Fruit fly (Drosophila melanogaster) whole organism, embryonic: Measurements from ENCODE around the gene CG7101.

Experiments used
- Bdp1 ChIP-seq: fragments of 200-800 bp; sonication (Bioruptor generic); optimal IDR thresholded peaks from 3 replicates; lab custom pipeline; 2016; ENCODE audit warnings: missing biosample characterization, missing genetic modification characterization
- CG10267 ChIP-seq: fragments of 200-800 bp; sonication (Bioruptor generic); optimal IDR thresholded peaks from 2 replicates; lab custom pipeline; 2018; ENCODE audit warnings: missing biosample characterization, mild to moderate bottlenecking, missing genetic modification characterization, moderate library complexity
- CG12071 ChIP-seq: fragments of 200-800 bp; sonication (Bioruptor generic); optimal IDR thresholded peaks from 3 replicates; lab custom pipeline; 2018; ENCODE audit warnings: missing biosample characterization, mild to moderate bottlenecking, missing genetic modification characterization
- CG12659 ChIP-seq: fragments of 200-800 bp; sonication (Bioruptor generic); optimal IDR thresholded peaks from 3 replicates; lab custom pipeline; 2017; ENCODE audit warnings: mild to moderate bottlenecking, missing biosample characterization, missing genetic modification reagents, missing genetic modification characterization
- CG14014 ChIP-seq: fragments of 200-800 bp; sonication (Bioruptor generic); IDR thresholded peaks from 2 replicates; pipeline ENCODE4 v1.3.6; 2022; ENCODE audit warnings: missing biosample characterization, missing genetic modification characterization
- CG14710 ChIP-seq: fragments of 200-800 bp; sonication (Bioruptor generic); optimal IDR thresholded peaks from 3 replicates; lab custom pipeline; 2019; ENCODE audit warnings: missing biosample characterization, mild to moderate bottlenecking, missing genetic modification characterization, moderate library complexity
- CG17385 ChIP-seq: fragments of 200-800 bp; sonication (Bioruptor generic); optimal IDR thresholded peaks from 3 replicates; lab custom pipeline; 2018; ENCODE audit warnings: missing biosample characterization, mild to moderate bottlenecking, missing genetic modification characterization
- CG17802 ChIP-seq: fragments of 200-800 bp; sonication (Bioruptor generic); optimal IDR thresholded peaks from 2 replicates; lab custom pipeline; 2018; ENCODE audit warnings: missing biosample characterization, mild to moderate bottlenecking, missing genetic modification characterization, moderate library complexity
- CG33557 ChIP-seq: fragments of 200-800 bp; sonication (Bioruptor generic); optimal IDR thresholded peaks from 2 replicates; lab custom pipeline; 2019; ENCODE audit warnings: missing biosample characterization, mild to moderate bottlenecking, missing genetic modification characterization, moderate library complexity
- CG34224 ChIP-seq: fragments of 200-800 bp; sonication (Bioruptor generic); IDR thresholded peaks from 3 replicates; pipeline ENCODE4 v1.3.6; 2022; ENCODE audit warnings: missing biosample characterization, missing genetic modification characterization; ENCODE audit not compliant: partially characterized antibody
- CG42726 ChIP-seq: fragments of 200-800 bp; sonication (Bioruptor generic); IDR thresholded peaks from 2 replicates; pipeline ENCODE4 v1.3.6; 2022; ENCODE audit warnings: missing biosample characterization, missing genetic modification characterization; ENCODE audit not compliant: partially characterized antibody
- CG4360 ChIP-seq: fragments of 200-800 bp; sonication (Bioruptor generic); IDR thresholded peaks from 2 replicates; pipeline ENCODE4 v1.3.6; 2022; ENCODE audit warnings: missing biosample characterization, missing genetic modification characterization
- CG6689 ChIP-seq: fragments of 200-800 bp; sonication (Bioruptor generic); IDR thresholded peaks from 2 replicates; pipeline ENCODE4 v1.3.6; 2022; ENCODE audit warnings: missing biosample characterization, missing genetic modification characterization
- CG7987 ChIP-seq: fragments of 200-800 bp; sonication (Bioruptor generic); optimal IDR thresholded peaks from 2 replicates; lab custom pipeline; 2018; ENCODE audit warnings: missing biosample characterization, mild to moderate bottlenecking, missing genetic modification characterization, moderate library complexity
- CG8359 ChIP-seq: fragments of 200-800 bp; sonication (Bioruptor generic); optimal IDR thresholded peaks from 2 replicates; lab custom pipeline; 2017; ENCODE audit warnings: missing biosample characterization, mild to moderate bottlenecking, missing genetic modification characterization, borderline replicate concordance
- CG9817 ChIP-seq: fragments of 200-800 bp; sonication (Bioruptor generic); optimal IDR thresholded peaks from 2 replicates; lab custom pipeline; 2018; ENCODE audit warnings: missing biosample characterization, mild to moderate bottlenecking, missing genetic modification characterization, moderate library complexity
- CTCF ChIP-seq: fragments of 200-800 bp; sonication (Bioruptor generic); optimal IDR thresholded peaks from 2 replicates; lab custom pipeline; 2017; ENCODE audit warnings: missing biosample characterization, mild to moderate bottlenecking, missing genetic modification characterization, moderate library complexity
- Dbx ChIP-seq: fragments of 200-800 bp; sonication (Bioruptor generic); IDR thresholded peaks from 3 replicates; pipeline ENCODE4 v1.3.6; 2022; ENCODE audit warnings: missing biosample characterization, missing genetic modification characterization
- E2f2 ChIP-seq: fragments of 200-800 bp; sonication (Bioruptor generic); IDR thresholded peaks from 2 replicates; pipeline ENCODE4 v1.3.6; 2022; ENCODE audit warnings: missing biosample characterization, missing genetic modification characterization
- H15 ChIP-seq: fragments of 200-800 bp; sonication (Bioruptor generic); IDR thresholded peaks from 3 replicates; pipeline ENCODE4 v1.3.6; 2022; ENCODE audit warnings: missing biosample characterization, missing genetic modification characterization
- Lhr ChIP-seq: fragments of 200-800 bp; sonication (Bioruptor generic); optimal IDR thresholded peaks from 3 replicates; lab custom pipeline; 2017; ENCODE audit warnings: mild to moderate bottlenecking, missing biosample characterization, missing genetic modification reagents, missing genetic modification characterization
- Nf-YC ChIP-seq: fragments of 200-800 bp; optimal IDR thresholded peaks from 3 replicates; lab custom pipeline; 2019; ENCODE audit warnings: missing biosample characterization, mild to moderate bottlenecking, missing genetic modification characterization, moderate library complexity
- Spps ChIP-seq: fragments of 200-800 bp; sonication (Bioruptor generic); optimal IDR thresholded peaks from 2 replicates; lab custom pipeline; 2018; ENCODE audit warnings: missing biosample characterization, mild to moderate bottlenecking, missing genetic modification characterization
- Ssrp ChIP-seq: fragments of 200-800 bp; sonication (Bioruptor generic); optimal IDR thresholded peaks from 2 replicates; lab custom pipeline; 2018; ENCODE audit warnings: missing biosample characterization, mild to moderate bottlenecking, missing genetic modification characterization, moderate library complexity
- Tbp ChIP-seq: fragments of >200 bp; optimal IDR thresholded peaks from 2 replicates; lab custom pipeline; 2018; ENCODE audit warnings: missing biosample characterization, missing genetic modification characterization
- Vsx1 ChIP-seq: fragments of 200-800 bp; sonication (Bioruptor generic); optimal IDR thresholded peaks from 2 replicates; lab custom pipeline; 2017; ENCODE audit warnings: missing biosample characterization, mild to moderate bottlenecking, missing genetic modification characterization, missing genetic modification reagents
- ab ChIP-seq: fragments of 200-800 bp; sonication (Bioruptor generic); optimal IDR thresholded peaks from 2 replicates; lab custom pipeline; 2016; ENCODE audit warnings: missing biosample characterization, missing genetic modification characterization
- abd-A ChIP-seq: fragments of 200-800 bp; sonication (Bioruptor generic); optimal IDR thresholded peaks from 3 replicates; lab custom pipeline; 2019; ENCODE audit warnings: missing biosample characterization, mild to moderate bottlenecking, missing genetic modification characterization, moderate library complexity
- amos ChIP-seq: fragments of 200-800 bp; sonication (Bioruptor generic); IDR thresholded peaks from 2 replicates; pipeline ENCODE4 v1.3.6; 2022; ENCODE audit warnings: missing biosample characterization, missing genetic modification characterization; ENCODE audit not compliant: partially characterized antibody
- bab2 ChIP-seq: fragments of 200-800 bp; sonication (Bioruptor generic); optimal IDR thresholded peaks from 2 replicates; lab custom pipeline; 2016; ENCODE audit warnings: missing biosample characterization, missing genetic modification characterization
- cad ChIP-seq: fragments of >200 bp; optimal IDR thresholded peaks from 2 replicates; lab custom pipeline; 2017; ENCODE audit warnings: missing biosample characterization, missing genetic modification characterization
- caup ChIP-seq: fragments of 200-800 bp; sonication (Bioruptor generic); optimal IDR thresholded peaks from 3 replicates; lab custom pipeline; 2017; ENCODE audit warnings: missing biosample characterization, mild to moderate bottlenecking, missing genetic modification characterization, moderate library complexity; ENCODE audit not compliant: severe bottlenecking
- ci ChIP-seq: fragments of 200-800 bp; sonication (Bioruptor generic); IDR thresholded peaks from 3 replicates; pipeline ENCODE4 v1.3.6; 2022; ENCODE audit warnings: missing biosample characterization, missing genetic modification characterization
- gfzf ChIP-seq: fragments of 200-800 bp; sonication (Bioruptor generic); optimal IDR thresholded peaks from 2 replicates; lab custom pipeline; 2016; ENCODE audit warnings: missing biosample characterization, mild to moderate bottlenecking, missing genetic modification characterization, moderate library complexity
- gro ChIP-seq: fragments of 200-800 bp; sonication (Bioruptor generic); optimal IDR thresholded peaks from 2 replicates; lab custom pipeline; 2016; ENCODE audit warnings: missing biosample characterization, missing genetic modification characterization
- ind ChIP-seq: fragments of 200-800 bp; sonication (Bioruptor generic); optimal IDR thresholded peaks from 3 replicates; lab custom pipeline; 2016; ENCODE audit warnings: missing biosample characterization, missing genetic modification characterization
- jumu ChIP-seq: fragments of 200-800 bp; sonication (Bioruptor generic); optimal IDR thresholded peaks from 3 replicates; lab custom pipeline; 2016; ENCODE audit warnings: missing biosample characterization, missing genetic modification characterization
- knrl ChIP-seq: fragments of 200-800 bp; sonication (Bioruptor generic); IDR thresholded peaks from 3 replicates; pipeline ENCODE4 v1.3.6; 2022; ENCODE audit warnings: missing biosample characterization, missing genetic modification characterization; ENCODE audit not compliant: partially characterized antibody
- odd ChIP-seq: fragments of 200-800 bp; sonication (Bioruptor generic); optimal IDR thresholded peaks from 2 replicates; lab custom pipeline; 2017; ENCODE audit warnings: missing biosample characterization, mild to moderate bottlenecking, missing genetic modification characterization
- pho ChIP-seq: fragments of 200-800 bp; sonication (Bioruptor generic); optimal IDR thresholded peaks from 2 replicates; lab custom pipeline; 2016; ENCODE audit warnings: missing biosample characterization, missing genetic modification characterization
- pita ChIP-seq: fragments of 200-800 bp; sonication (Bioruptor generic); optimal IDR thresholded peaks from 2 replicates; lab custom pipeline; 2017; ENCODE audit warnings: missing biosample characterization, mild to moderate bottlenecking, missing genetic modification characterization
- repo ChIP-seq: fragments of 200-800 bp; sonication (Bioruptor generic); optimal IDR thresholded peaks from 2 replicates; lab custom pipeline; 2016; ENCODE audit warnings: missing biosample characterization, missing genetic modification characterization
- sob ChIP-seq: fragments of 200-800 bp; sonication (Bioruptor generic); IDR thresholded peaks from 2 replicates; pipeline ENCODE4 v1.3.6; 2022; ENCODE audit warnings: missing biosample characterization, missing genetic modification characterization
- stwl ChIP-seq: fragments of 200-800 bp; sonication (Bioruptor generic); optimal IDR thresholded peaks from 3 replicates; lab custom pipeline; 2018; ENCODE audit warnings: missing biosample characterization, mild to moderate bottlenecking, missing genetic modification characterization, moderate library complexity
- tgo ChIP-seq: fragments of 200-800 bp; sonication (Bioruptor generic); IDR thresholded peaks from 3 replicates; pipeline ENCODE4 v1.3.6; 2022; ENCODE audit warnings: missing biosample characterization, missing genetic modification characterization
- trem ChIP-seq: fragments of 200-800 bp; optimal IDR thresholded peaks from 3 replicates; lab custom pipeline; 2019; ENCODE audit warnings: missing biosample characterization, mild to moderate bottlenecking, missing genetic modification characterization, moderate library complexity
- usp ChIP-seq: fragments of >200 bp; optimal IDR thresholded peaks from 2 replicates; lab custom pipeline; 2017; ENCODE audit warnings: missing biosample characterization, missing genetic modification characterization

CG7101 gene

dm6 chrX:18843229-18844033 is 13.0 kb downstream of the CG7101 start, which contains the start of gene htk (continued):
- TF ChIP-seq CG17385 (GFP tag; lab: Kevin White, UChicago) (peak; percentile 93), bab2 (GFP tag; lab: Kevin White, UChicago) (peak; percentile 77), cad (GFP tag; lab: Kevin White, UChicago) (no peak), Tbp (GFP tag; lab: Kevin White, UChicago) (no peak), CTCF (peak; percentile 99), CG12071 (GFP tag; lab: Kevin White, UChicago) (peak; percentile 29), CG42726 (peak; percentile 96), abd-A (no peak), ind (peak; percentile 61), tgo (GFP tag; lab: Robert Waterston, UW) (0 out of 3 replicates have a peak, but pooled peaks have one; percentile 26), pita (GFP tag; lab: Kevin White, UChicago) (peak; percentile 51), knrl (GFP tag; lab: Robert Waterston, UW) (peak; percentile 87), Vsx1 (peak; percentile 17), caup (peak; percentile 58), Ssrp (tag; lab: Kevin White, UChicago) (no peak), jumu (peak; percentile 73), repo (GFP tag; lab: Kevin White, UChicago) (peak; percentile 36), Bdp1 (GFP tag; lab: Kevin White, UChicago) (peak; percentile 39), CG10267 (tag; lab: Kevin White, UChicago) (peak; percentile 74), Spps (tag; lab: Kevin White, UChicago) (no peak), CG34224 (GFP tag; lab: Robert Waterston, UW) (peak; percentile 82), Lhr (GFP tag; lab: Kevin White, UChicago) (peak; percentile 87), CG4360 (no peak), CG17802 (no peak), H15 (GFP tag; lab: Robert Waterston, UW) (0 out of 3 replicates have a peak, but pooled peaks have one; percentile 55), CG6689 (GFP tag; lab: Robert Waterston, UW) (peak; percentile 23; the same call in 1 of the 2 replicates), usp (GFP tag; lab: Kevin White, UChicago) (no peak), Nf-YC (tag; lab: Kevin White, UChicago) (peak; percentile 60), ab (GFP tag; lab: Kevin White, UChicago) (no peak), CG14014 (GFP tag; lab: Robert Waterston, UW) (peak; percentile 55; the same call in 1 of the 2 replicates), gfzf (GFP tag; lab: Kevin White, UChicago) (peak; percentile 44), E2f2 (GFP tag; lab: Robert Waterston, UW) (peak; percentile 60), sob (GFP tag; lab: Robert Waterston, UW) (peak; percentile 79), amos (GFP tag; lab: Robert Waterston, UW) (peak; percentile 97), trem (tag; lab: Kevin White, UChicago) (peak; percentile 62), ci (GFP tag; lab: Robert Waterston, UW) (peak; percentile 90), pho (peak; percentile 71), Dbx (peak; percentile 86; the same call in 2 of the 3 replicates), CG14710 (tag; lab: Kevin White, UChicago) (peak; percentile 51), CG7987 (GFP tag; lab: Kevin White, UChicago) (peak; percentile 72), CG33557 (peak; percentile 19), CG12659 (peak; percentile 80), CG8359 (GFP tag; lab: Kevin White, UChicago) (no peak), gro (peak; percentile 72), stwl (tag; lab: Kevin White, UChicago) (peak; percentile 54), odd (GFP tag; lab: Kevin White, UChicago) (no peak), CG9817 (tag; lab: Kevin White, UChicago) (peak; percentile 52)
